Fruit fly (Drosophila melanogaster): ENCODE results near the gene beta-Man.

dm6 chr3R:4214601-4215000, 17.6 kb downstream of the beta-Man start:
- TF ChIP-seq Myc (optimal IDR thresholded peaks at IDR 0.05) (no peak), psq (optimal IDR thresholded peaks at IDR 0.05) (no peak), ttk (optimal IDR thresholded peaks at IDR 0.05) (no peak), insv (optimal IDR thresholded peaks at IDR 0.05) (no peak), Sin3A (optimal IDR thresholded peaks at IDR 0.05) (no peak), h (optimal IDR thresholded peaks at IDR 0.05) (no peak)

Data from Kc167 (cell line).